Fruit fly (Drosophila melanogaster): ENCODE data around the gene Rev1.

Gene Rev1

DNA sequence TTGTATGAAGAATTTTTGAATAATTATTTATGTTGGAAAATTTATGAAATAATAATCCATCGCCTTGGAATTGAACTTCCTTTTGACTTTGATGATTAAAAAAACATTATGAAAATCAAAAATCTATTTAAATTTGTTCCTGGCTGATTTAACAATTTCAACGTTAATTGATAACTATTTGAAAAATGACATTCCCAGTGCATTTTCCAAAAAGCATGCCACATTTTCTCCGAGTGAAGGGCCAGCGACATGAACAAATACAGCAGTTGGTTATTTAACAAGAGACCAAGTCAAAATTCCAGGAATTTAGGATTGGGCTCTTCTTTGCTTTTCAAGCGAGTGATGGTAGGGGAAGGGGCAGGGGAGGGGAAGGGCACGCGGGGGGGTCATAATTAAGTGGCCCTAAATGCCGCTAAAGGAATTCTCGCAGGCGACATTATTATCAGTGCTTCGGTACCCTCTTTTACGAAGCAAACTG, 31.8 kb upstream of the Rev1 start (continued):
- TF ChIP-seq Sox102F (GFP tag; optimal IDR thresholded peaks at IDR 0.05) (peak; percentile 20), tll (GFP tag; optimal IDR thresholded peaks at IDR 0.05) (no peak), CG11247 (GFP tag; IDR thresholded peaks at IDR 0.05) (0 out of 2 replicates have a peak, but pooled peaks have one; percentile 23)

- TF ChIP-seq CG9727 (GFP tag; optimal IDR thresholded peaks at IDR 0.05) = no peak
- TF ChIP-seq tna (GFP tag; IDR thresholded peaks at IDR 0.05; ENCODE audit: partially characterized antibody) = no peak
- no peak for TF ChIP-seq Lim3 (GFP tag; IDR thresholded peaks at IDR 0.05)
- TF ChIP-seq Max (GFP tag; optimal IDR thresholded peaks at IDR 0.05) = no peak
- peak; percentile 28 for TF ChIP-seq ssp (GFP tag; IDR thresholded peaks at IDR 0.05)
- TF ChIP-seq NC2β (GFP tag; optimal IDR thresholded peaks at IDR 0.05) = no peak
- TF ChIP-seq CG11398 (GFP tag; optimal IDR thresholded peaks at IDR 0.05) = no peak
- TF ChIP-seq CG7987 (GFP tag; optimal IDR thresholded peaks at IDR 0.05) = no peak
- no peak for TF ChIP-seq CG31365 (tag; optimal IDR thresholded peaks at IDR 0.05)
- peak; percentile 18 for TF ChIP-seq unpg (GFP tag; optimal IDR thresholded peaks at IDR 0.05)
- no peak for TF ChIP-seq Nf-YC (tag; optimal IDR thresholded peaks at IDR 0.05)
- no peak for TF ChIP-seq CG7928 (GFP tag; optimal IDR thresholded peaks at IDR 0.05)
- no peak for TF ChIP-seq Doc3 (GFP tag; IDR thresholded peaks at IDR 0.05; ENCODE audit: partially characterized antibody)
- no peak for TF ChIP-seq CG7372 (GFP tag; IDR thresholded peaks at IDR 0.05)
- TF ChIP-seq CG6272 (GFP tag; IDR thresholded peaks at IDR 0.05) = no peak
- TF ChIP-seq inv (GFP tag; IDR thresholded peaks at IDR 0.05; ENCODE audit: partially characterized antibody) = no peak
- TF ChIP-seq amos (GFP tag; IDR thresholded peaks at IDR 0.05; ENCODE audit: partially characterized antibody) = no peak
- no peak for TF ChIP-seq CG11093 (GFP tag; IDR thresholded peaks at IDR 0.05)
- no peak for TF ChIP-seq CG17802 (tag; optimal IDR thresholded peaks at IDR 0.05)
- TF ChIP-seq Spps (tag; optimal IDR thresholded peaks at IDR 0.05) = no peak
- TF ChIP-seq rib (GFP tag; IDR thresholded peaks at IDR 0.05) = no peak
- no peak for TF ChIP-seq luna (GFP tag; optimal IDR thresholded peaks at IDR 0.05)
- no peak for TF ChIP-seq ap (GFP tag; IDR thresholded peaks at IDR 0.05)
- no peak for TF ChIP-seq CG18476 (GFP tag; optimal IDR thresholded peaks at IDR 0.05)
- no peak for TF ChIP-seq CG15479 (GFP tag; optimal IDR thresholded peaks at IDR 0.05)
- TF ChIP-seq mld (GFP tag; IDR thresholded peaks at IDR 0.05; ENCODE audit: partially characterized antibody) = no peak
- no peak for TF ChIP-seq ERR (GFP tag; optimal IDR thresholded peaks at IDR 0.05)
- TF ChIP-seq org-1 (GFP tag; optimal IDR thresholded peaks at IDR 0.05) = no peak
- TF ChIP-seq CG6765 (GFP tag; optimal IDR thresholded peaks at IDR 0.05) = no peak
- peak; percentile 37 for TF ChIP-seq CG15601 (tag; optimal IDR thresholded peaks at IDR 0.05)
- peak; percentile 19 for TF ChIP-seq az2 (GFP tag; optimal IDR thresholded peaks at IDR 0.05)
- TF ChIP-seq caup (GFP tag; optimal IDR thresholded peaks at IDR 0.05; ENCODE audit: severe bottlenecking) = no peak
- no peak for TF ChIP-seq Atf-2 (GFP tag; optimal IDR thresholded peaks at IDR 0.05)
- TF ChIP-seq CG4282 (GFP tag; optimal IDR thresholded peaks at IDR 0.05) = no peak
- no peak for TF ChIP-seq CG7271 (tag; optimal IDR thresholded peaks at IDR 0.05)
- peak; percentile 26 for TF ChIP-seq oc (tag; optimal IDR thresholded peaks at IDR 0.05)
- TF ChIP-seq danr (GFP tag; IDR thresholded peaks at IDR 0.05) = no peak
- no peak for TF ChIP-seq aop (GFP tag; IDR thresholded peaks at IDR 0.05)
- TF ChIP-seq odd (GFP tag; optimal IDR thresholded peaks at IDR 0.05) = no peak
- TF ChIP-seq sim (GFP tag; IDR thresholded peaks at IDR 0.05) = no peak
- no peak for TF ChIP-seq NFAT (GFP tag; IDR thresholded peaks at IDR 0.05)
- TF ChIP-seq D19B (GFP tag; optimal IDR thresholded peaks at IDR 0.05) = no peak
- TF ChIP-seq ftz-f1 (GFP tag; optimal IDR thresholded peaks at IDR 0.05) = no peak
- no peak for TF ChIP-seq CG11723 (GFP tag; optimal IDR thresholded peaks at IDR 0.05)
- TF ChIP-seq phol (tag; optimal IDR thresholded peaks at IDR 0.05) = peak; percentile 29
- TF ChIP-seq CG12219 (GFP tag; optimal IDR thresholded peaks at IDR 0.05) = no peak
- TF ChIP-seq CTCF (GFP tag; optimal IDR thresholded peaks at IDR 0.05) = no peak
These were observed 30.6 kb upstream of the Rev1 start for dm6 chr3L:623556-623955.
